Worm (Caenorhabditis elegans) whole organism, young adult: ENCODE measurements around the gene sre-40.

Experiments used
- F49E8.2 ChIP-seq: sonication (generic microtip); optimal IDR thresholded peaks from 3 replicates; lab custom pipeline; 2017; ENCODE audit warnings: missing genetic modification characterization, mild to moderate bottlenecking, missing compliant biosample characterization, antibody characterized with exemption, moderate library complexity; ENCODE audit not compliant: insufficient read depth
- K11D2.4 ChIP-seq: fragments of 200-800 bp; sonication (Bioruptor generic); IDR thresholded peaks from 2 replicates; pipeline ENCODE4 v1.3.6; 2022; ENCODE audit warnings: missing genetic modification reagents, missing genetic modification characterization, missing compliant biosample characterization
- T26A5.8 ChIP-seq: sonication (generic microtip); optimal IDR thresholded peaks from 2 replicates; lab custom pipeline; 2016; ENCODE audit warnings: missing genetic modification characterization, missing compliant biosample characterization
- Y67H2A.10 ChIP-seq: fragments of 200-800 bp; sonication (Bioruptor generic); conservative IDR thresholded peaks from 2 replicates; pipeline ENCODE4 v1.3.6; 2022; ENCODE audit warnings: missing genetic modification reagents, missing genetic modification characterization, missing compliant biosample characterization
- Y79H2A.3 ChIP-seq: fragments of 200-800 bp; sonication (Bioruptor generic); conservative IDR thresholded peaks from 2 replicates; pipeline ENCODE4 v1.3.6; 2022; ENCODE audit warnings: missing genetic modification reagents, missing genetic modification characterization, missing compliant biosample characterization
- athp-1 ChIP-seq: sonication (generic microtip); optimal IDR thresholded peaks from 2 replicates; lab custom pipeline; 2017; ENCODE audit warnings: mild to moderate bottlenecking, missing genetic modification characterization, missing compliant biosample characterization
- attf-5 ChIP-seq: fragments of 200-800 bp; sonication (Bioruptor generic); optimal IDR thresholded peaks from 2 replicates; lab custom pipeline; 2018; ENCODE audit warnings: mild to moderate bottlenecking, missing genetic modification characterization, missing compliant biosample characterization
- bed-1 ChIP-seq: fragments of 200-800 bp; sonication (Bioruptor generic); IDR thresholded peaks from 2 replicates; pipeline ENCODE4 v1.3.6; 2022; ENCODE audit warnings: missing genetic modification reagents, missing genetic modification characterization, missing compliant biosample characterization
- ccch-3 ChIP-seq: fragments of 200-800 bp; sonication (Bioruptor generic); optimal IDR thresholded peaks from 2 replicates; lab custom pipeline; 2018; ENCODE audit warnings: mild to moderate bottlenecking, missing genetic modification characterization, missing compliant biosample characterization
- cebp-1 ChIP-seq, 2 experiments: fragments of 200-800 bp in 1 of 2; sonication (Bioruptor generic) in 1 of 2; sonication (generic microtip) in 1 of 2; IDR thresholded peaks in 1 of 2; optimal IDR thresholded peaks in 1 of 2; 2 replicates each; pipeline versions ENCODE4 v1.3.6 to Lab custom; 2017 to 2022; ENCODE audit warnings: missing compliant biosample characterization in 2 of 2, missing genetic modification characterization in 2 of 2, mild to moderate bottlenecking in 1 of 2, missing genetic modification reagents in 1 of 2, moderate library complexity in 1 of 2
- dpff-1 ChIP-seq: sonication (generic microtip); optimal IDR thresholded peaks from 2 replicates; lab custom pipeline; 2017; ENCODE audit warnings: mild to moderate bottlenecking, missing genetic modification characterization, missing compliant biosample characterization
- egl-18 ChIP-seq: fragments of 200-800 bp; sonication (Bioruptor generic); IDR thresholded peaks from 2 replicates; pipeline ENCODE4 v1.3.6; 2022; ENCODE audit warnings: missing genetic modification reagents, missing genetic modification characterization, missing compliant biosample characterization
- ekl-4 ChIP-seq: fragments of 200-800 bp; sonication (Bioruptor generic); IDR thresholded peaks from 2 replicates; pipeline ENCODE4 v1.3.6; 2022; ENCODE audit warnings: missing genetic modification reagents, missing genetic modification characterization, missing compliant biosample characterization
- ets-4 ChIP-seq: fragments of 200-800 bp; sonication (Bioruptor generic); optimal IDR thresholded peaks from 2 replicates; lab custom pipeline; 2018; ENCODE audit warnings: mild to moderate bottlenecking, missing genetic modification characterization, missing compliant biosample characterization
- hmg-1.2 ChIP-seq: fragments of 200-800 bp; sonication (Bioruptor generic); IDR thresholded peaks from 2 replicates; pipeline ENCODE4 v1.3.6; 2022; ENCODE audit warnings: missing genetic modification reagents, missing genetic modification characterization, missing compliant biosample characterization
- lag-1 ChIP-seq: fragments of 200-800 bp; sonication (Bioruptor generic); IDR thresholded peaks from 2 replicates; pipeline ENCODE4 v1.3.6; 2022; ENCODE audit warnings: missing genetic modification reagents, missing genetic modification characterization, missing compliant biosample characterization
- let-607 ChIP-seq, 2 experiments: fragments of 200-800 bp in 1 of 2; sonication (Bioruptor generic) in 1 of 2; sonication (generic microtip) in 1 of 2; optimal IDR thresholded peaks; 2 replicates each; lab custom pipeline; 2016 to 2018; ENCODE audit warnings: mild to moderate bottlenecking in 2 of 2, missing compliant biosample characterization in 2 of 2, missing genetic modification characterization in 2 of 2, moderate library complexity in 2 of 2, missing genotype in 1 of 2
- lin-40 ChIP-seq: sonication (generic microtip); optimal IDR thresholded peaks from 2 replicates; lab custom pipeline; 2016; ENCODE audit warnings: missing genetic modification characterization, mild to moderate bottlenecking, missing compliant biosample characterization, missing genotype, missing genetic modification reagents
- lsy-27 ChIP-seq: sonication (generic microtip); optimal IDR thresholded peaks from 2 replicates; lab custom pipeline; 2017; ENCODE audit warnings: missing genetic modification characterization, mild to moderate bottlenecking, missing compliant biosample characterization, antibody characterized with exemption, missing genotype, borderline replicate concordance; ENCODE audit not compliant: insufficient read depth
- nfyb-1 ChIP-seq: fragments of 200-800 bp; sonication (Bioruptor generic); IDR thresholded peaks from 2 replicates; pipeline ENCODE4 v1.3.6; 2022; ENCODE audit warnings: missing genetic modification reagents, missing genetic modification characterization, missing compliant biosample characterization
- nhr-120 ChIP-seq: fragments of 200-800 bp; sonication (Bioruptor generic); IDR thresholded peaks from 2 replicates; pipeline ENCODE4 v1.3.6; 2022; ENCODE audit warnings: missing genetic modification characterization, missing compliant biosample characterization
- nhr-27 ChIP-seq: fragments of 200-800 bp; sonication (Bioruptor generic); optimal IDR thresholded peaks from 2 replicates; lab custom pipeline; 2018; ENCODE audit warnings: mild to moderate bottlenecking, missing genetic modification characterization, moderate library complexity, missing compliant biosample characterization
- nhr-80 ChIP-seq: sonication (generic microtip); optimal IDR thresholded peaks from 2 replicates; lab custom pipeline; 2016; ENCODE audit warnings: missing genetic modification characterization, missing compliant biosample characterization
- nhr-90 ChIP-seq: sonication (generic microtip); optimal IDR thresholded peaks from 2 replicates; lab custom pipeline; 2016; ENCODE audit warnings: missing genotype, mild to moderate bottlenecking, missing genetic modification characterization, missing compliant biosample characterization
- pha-4 ChIP-seq: fragments of 150-350 bp; sonication (generic microtip); optimal IDR thresholded peaks from 2 replicates; lab custom pipeline; 2014; ENCODE audit warnings: missing biosample characterization, missing genetic modification reagents, missing genetic modification characterization
- rpc-1 ChIP-seq, 2 experiments: fragments of 150-350 bp in 1 of 2; sonication (generic microtip) in 1 of 2; optimal IDR thresholded peaks; 2 replicates each; lab custom pipeline; 2014 to 2018; ENCODE audit warnings: missing biosample characterization in 1 of 2, missing genetic modification characterization in 1 of 2, missing genetic modification reagents in 1 of 2, missing genotype in 1 of 2
- snpc-3.4 ChIP-seq: sonication (generic microtip); optimal IDR thresholded peaks from 2 replicates; lab custom pipeline; 2017; ENCODE audit warnings: missing genetic modification characterization, mild to moderate bottlenecking, missing compliant biosample characterization, antibody characterized with exemption, moderate library complexity, missing genotype, missing genetic modification reagents
- tbp1 ChIP-seq: fragments of 200-800 bp; sonication (Bioruptor generic); optimal IDR thresholded peaks from 2 replicates; lab custom pipeline; 2018; ENCODE audit warnings: mild to moderate bottlenecking, missing genetic modification characterization, missing compliant biosample characterization
- tlf-1 ChIP-seq: fragments of 200-800 bp; sonication (Bioruptor generic); optimal IDR thresholded peaks from 2 replicates; lab custom pipeline; 2018; ENCODE audit warnings: mild to moderate bottlenecking, missing genetic modification characterization, missing compliant biosample characterization
- unc-62 ChIP-seq: fragments of 150-350 bp; optimal IDR thresholded peaks from 2 replicates; lab custom pipeline; 2014; ENCODE audit warnings: missing biosample characterization, missing genetic modification reagents, missing genetic modification characterization
- ztf-18 ChIP-seq: sonication (generic microtip); optimal IDR thresholded peaks from 2 replicates; lab custom pipeline; 2016; ENCODE audit warnings: missing genotype, mild to moderate bottlenecking, missing genetic modification characterization, missing compliant biosample characterization
- ztf-28 ChIP-seq: fragments of 200-800 bp; sonication (Bioruptor generic); IDR thresholded peaks from 2 replicates; pipeline ENCODE4 v1.3.6; 2022; ENCODE audit warnings: missing genetic modification reagents, missing genetic modification characterization, missing compliant biosample characterization

Gene sre-40

ce11 chrII:4683693-4684092 is at the start of gene sre-40:
TSS of gene sre-40 (minus strand) at chrII:4683793.
- TF ChIP-seq K11D2.4 (GFP tag; lab: Robert Waterston, UW) (no peak), Y67H2A.10 (GFP tag; lab: Robert Waterston, UW) (no peak), ccch-3 (GFP tag; lab: Kevin White, UChicago) (no peak), cebp-1 (GFP tag; IDR thresholded peaks at IDR 0.05; lab: Robert Waterston, UW) (no peak), cebp-1 (tag; optimal IDR thresholded peaks at IDR 0.05; lab: Kevin White, UChicago) (no peak)

ce11 chrII:4729733-4730132 is 46.1 kb upstream of the sre-40 start, which contains the start of gene F41C3.7:
TSS of gene F41C3.7 (plus strand) at chrII:4730033.
- TF ChIP-seq bed-1 (GFP tag; lab: Robert Waterston, UW), result no peak
- TF ChIP-seq ztf-28, result no peak
- TF ChIP-seq nfyb-1 (GFP tag; lab: Robert Waterston, UW), result no peak
- no peak for TF ChIP-seq F49E8.2 (tag; lab: Kevin White, UChicago)
- no peak for TF ChIP-seq unc-62 (GFP tag; lab: Kevin White, UChicago)
- no peak for TF ChIP-seq T26A5.8 (tag; lab: Kevin White, UChicago)
- no peak for TF ChIP-seq lag-1 (GFP tag; lab: Robert Waterston, UW)
- no peak for TF ChIP-seq rpc-1 (optimal IDR thresholded peaks at IDR 0.05; lab: Kevin White, UChicago)
- no peak for TF ChIP-seq rpc-1 (tag; optimal IDR thresholded peaks at IDR 0.05; lab: Kevin White, UChicago)
- no peak for TF ChIP-seq dpff-1 (tag; lab: Kevin White, UChicago)
- TF ChIP-seq nhr-90, result no peak

- TF ChIP-seq ets-4 (GFP tag; lab: Kevin White, UChicago) (peak; percentile 50), egl-18 (GFP tag; lab: Robert Waterston, UW) (no peak), Y79H2A.3 (no peak), ekl-4 (no peak), hmg-1.2 (peak; percentile 53; the same call in 1 of the 2 replicates), tbp1 (peak; percentile 19), let-607 (tag; optimal IDR thresholded peaks at IDR 0.05; lab: Kevin White, UChicago) (peak in 1 of 2 experiments; percentile 54), pha-4 (tag; lab: Kevin White, UChicago) (peak; percentile 40), lin-40 (tag; lab: Kevin White, UChicago) (peak; percentile 27), nhr-27 (tag; lab: Kevin White, UChicago) (no peak), nhr-80 (tag; lab: Kevin White, UChicago) (peak; percentile 94), tlf-1 (peak; percentile 8), ztf-18 (tag; lab: Kevin White, UChicago) (no peak), attf-5 (GFP tag; lab: Kevin White, UChicago) (peak; percentile 17)
Observed at ce11 chrII:4728687-4729086, 45.1 kb upstream of the sre-40 start.

DNA sequence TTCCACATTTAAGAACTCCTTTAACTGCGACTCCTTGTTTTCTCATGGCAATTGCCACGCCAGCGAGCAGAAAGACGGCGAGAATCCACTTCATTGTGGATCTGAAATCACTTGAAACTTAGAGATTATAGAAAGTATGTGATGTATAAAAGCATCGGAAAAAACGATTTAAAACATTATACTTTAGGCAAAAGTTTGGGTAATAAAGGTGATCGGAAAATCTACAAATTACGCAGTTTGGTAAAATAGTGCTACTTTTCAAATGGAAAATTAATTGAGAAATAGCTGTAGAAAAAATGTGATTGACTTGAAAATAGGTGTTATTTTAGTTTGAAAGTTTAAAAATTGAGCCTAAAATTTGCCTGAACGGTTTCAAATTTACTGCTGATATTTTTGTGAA is 44.2 kb upstream of the sre-40 start, which contains the start of gene ttr-41:
TSS of gene ttr-41 (minus strand) at position 101 of the 400 bp plus-strand sequence.
- no peak for TF ChIP-seq snpc-3.4 (tag; lab: Kevin White, UChicago)
- TF ChIP-seq athp-1 (tag; lab: Kevin White, UChicago), result no peak
- TF ChIP-seq lsy-27, result no peak
- TF ChIP-seq nhr-120 (GFP tag; lab: Robert Waterston, UW), result no peak
- no peak for TF ChIP-seq ekl-4
- TF ChIP-seq cebp-1 (GFP tag; IDR thresholded peaks at IDR 0.05; lab: Robert Waterston, UW), result no peak
- no peak for TF ChIP-seq cebp-1 (tag; optimal IDR thresholded peaks at IDR 0.05; lab: Kevin White, UChicago)
